Worm (Caenorhabditis elegans) whole organism, midembryonic: ENCODE data around the gene enol-1.

Experiments
- T22C8.4 ChIP-seq: fragments of 200-800 bp; sonication (Bioruptor generic); IDR thresholded peaks from 2 replicates; pipeline ENCODE4 v1.3.6; 2022; ENCODE audit warnings: missing genetic modification characterization, missing compliant biosample characterization
- cog-1 ChIP-seq: sonication (generic microtip); optimal IDR thresholded peaks from 2 replicates; lab custom pipeline; 2016; ENCODE audit warnings: missing genetic modification characterization, missing compliant biosample characterization
- flt-1 ChIP-seq: fragments of 200-800 bp; sonication (Bioruptor generic); IDR thresholded peaks from 2 replicates; pipeline ENCODE4 v1.3.6; 2022; ENCODE audit warnings: missing genetic modification characterization, missing compliant biosample characterization
- klf-2 ChIP-seq: fragments of 200-800 bp; sonication (Bioruptor generic); conservative IDR thresholded peaks from 2 replicates; pipeline ENCODE4 v1.3.6; 2022; ENCODE audit warnings: missing genetic modification reagents, missing genetic modification characterization, missing compliant biosample characterization
- med-1 ChIP-seq: sonication (generic microtip); optimal IDR thresholded peaks from 2 replicates; lab custom pipeline; 2017; ENCODE audit warnings: missing genetic modification characterization, mild to moderate bottlenecking, missing compliant biosample characterization, antibody characterized with exemption, missing genetic modification reagents; ENCODE audit not compliant: insufficient read depth
- ref-1 ChIP-seq: fragments of 200-800 bp; sonication (Bioruptor generic); conservative IDR thresholded peaks from 2 replicates; pipeline ENCODE4 v1.3.6; 2022; ENCODE audit warnings: missing genetic modification reagents, missing genetic modification characterization, missing compliant biosample characterization
- tab-1 ChIP-seq: fragments of 200-800 bp; sonication (Bioruptor generic); IDR thresholded peaks from 2 replicates; pipeline ENCODE4 v1.3.6; 2022; ENCODE audit warnings: missing genetic modification characterization, missing compliant biosample characterization
- ztf-23 ChIP-seq: fragments of 200-800 bp; sonication (Bioruptor generic); IDR thresholded peaks from 2 replicates; pipeline ENCODE4 v1.3.6; 2022; ENCODE audit warnings: missing genetic modification reagents, missing genetic modification characterization, missing compliant biosample characterization
- ztf-29 ChIP-seq: fragments of 200-800 bp; sonication (Bioruptor generic); IDR thresholded peaks from 2 replicates; pipeline ENCODE4 v1.3.6; 2022; ENCODE audit warnings: missing genetic modification reagents, missing genetic modification characterization, missing compliant biosample characterization

enol-1 gene

ce11 chrII:8932392-8932791 is 1.6 kb downstream of the enol-1 start:
- no peak for TF ChIP-seq T22C8.4 (GFP tag; lab: Robert Waterston, UW)

ce11 chrII:8933693-8934432 is 3.1 kb downstream of the enol-1 start, which contains the start of gene T21B10.3:
Gene T21B10.3, plus strand, starts transcription at chrII:8934382.
- no peak for TF ChIP-seq med-1 (GFP tag; lab: Kevin White, UChicago)

DNA sequence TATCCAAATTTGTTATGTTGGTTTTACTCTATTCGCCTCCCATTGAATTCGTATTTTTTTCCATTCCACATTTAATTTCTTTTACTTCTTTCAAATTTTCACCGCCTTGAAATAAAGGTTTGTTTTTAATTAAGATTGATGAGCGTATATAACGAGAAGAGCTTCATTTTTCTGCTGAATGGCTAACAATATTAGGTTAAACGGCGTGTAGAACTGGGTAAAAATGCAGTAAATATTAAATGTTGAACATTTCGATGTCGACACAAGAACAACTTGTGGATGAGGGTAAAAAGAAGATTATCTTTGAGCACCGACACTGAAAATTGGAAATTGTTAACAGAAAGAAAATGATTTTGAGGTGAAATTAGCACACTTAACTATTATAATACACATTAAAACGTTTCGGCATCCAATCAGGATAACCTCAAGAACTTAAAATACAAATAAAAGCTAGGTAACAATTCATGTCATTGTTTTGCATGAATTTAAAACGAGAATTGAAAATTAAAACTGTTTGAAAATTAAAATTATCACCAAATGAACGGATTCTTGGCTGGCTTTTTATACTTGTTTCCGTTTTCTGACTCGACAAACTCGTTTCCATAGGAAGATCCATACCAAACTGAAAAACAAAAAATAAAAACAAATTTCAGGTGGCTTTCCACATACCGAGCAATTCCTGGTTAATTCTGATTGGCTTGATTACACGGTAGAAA is 8.3 kb downstream of the enol-1 start:
- TF ChIP-seq cog-1 (tag; lab: Kevin White, UChicago) (no peak), T22C8.4 (GFP tag; lab: Robert Waterston, UW) (no peak), klf-2 (GFP tag; lab: Robert Waterston, UW) (no peak), tab-1 (GFP tag; lab: Robert Waterston, UW) (no peak), ztf-29 (GFP tag; lab: Robert Waterston, UW) (no peak), ref-1 (no peak), flt-1 (no peak), med-1 (GFP tag; lab: Kevin White, UChicago) (no peak), ztf-23 (GFP tag; lab: Robert Waterston, UW) (no peak)

ce11 chrII:8940362-8940940 is 9.7 kb downstream of the enol-1 start, which contains the start of the genes set-17 and T21B10.4:
Gene set-17, minus strand, starts transcription at chrII:8940488.
Gene T21B10.4, plus strand, starts transcription at chrII:8940894.
- no peak for TF ChIP-seq ztf-29 (GFP tag; lab: Robert Waterston, UW)
- TF ChIP-seq cog-1 (tag; lab: Kevin White, UChicago), result no peak
- TF ChIP-seq med-1 (GFP tag; lab: Kevin White, UChicago), result no peak
- no peak for TF ChIP-seq flt-1
- no peak for TF ChIP-seq tab-1 (GFP tag; lab: Robert Waterston, UW)

DNA sequence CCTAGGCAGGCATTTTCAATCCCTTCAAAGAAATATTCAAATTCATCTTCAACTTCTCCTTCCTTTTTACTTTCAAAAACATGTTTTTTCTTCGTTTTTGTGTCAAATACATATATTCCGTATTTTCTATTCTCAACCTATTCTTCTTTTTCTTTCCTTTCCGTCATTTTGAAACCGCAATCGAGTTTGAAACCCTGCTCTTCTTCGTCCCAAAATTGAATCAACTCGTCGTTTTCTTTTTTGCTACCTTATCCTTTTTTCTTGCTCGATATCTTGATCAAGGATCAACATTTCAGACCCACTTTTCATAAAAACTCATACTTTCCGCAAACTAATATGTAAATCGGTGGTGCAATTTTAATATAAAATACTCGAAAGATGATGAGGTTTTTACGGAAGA is 14.4 kb downstream of the enol-1 start:
- TF ChIP-seq klf-2 (GFP tag; lab: Robert Waterston, UW), result no peak
- no peak for TF ChIP-seq ztf-23 (GFP tag; lab: Robert Waterston, UW)
- no peak for TF ChIP-seq ref-1
- no peak for TF ChIP-seq flt-1
- TF ChIP-seq cog-1 (tag; lab: Kevin White, UChicago), result no peak
- TF ChIP-seq T22C8.4 (GFP tag; lab: Robert Waterston, UW), result no peak
- no peak for TF ChIP-seq med-1 (GFP tag; lab: Kevin White, UChicago)
- TF ChIP-seq ztf-29 (GFP tag; lab: Robert Waterston, UW), result no peak
- no peak for TF ChIP-seq tab-1 (GFP tag; lab: Robert Waterston, UW)

DNA sequence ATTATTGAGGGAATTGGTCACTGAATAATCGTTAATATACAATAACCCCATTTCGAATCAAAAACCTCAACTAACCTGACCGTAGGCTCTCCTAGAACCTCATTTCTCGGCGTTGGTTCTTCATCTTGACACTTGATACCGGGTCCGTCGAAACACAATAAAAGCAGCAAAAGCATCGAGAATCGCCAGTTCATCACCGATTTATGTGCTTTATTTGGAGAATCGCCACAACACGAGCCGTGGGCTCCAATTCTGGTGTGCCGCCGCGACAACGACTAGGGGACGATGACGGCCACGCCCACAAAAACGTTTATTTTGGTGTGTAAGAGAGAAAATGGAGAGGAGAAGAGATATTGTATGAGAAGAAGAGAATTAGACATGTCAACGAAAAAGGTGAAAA is 16.6 kb downstream of the enol-1 start, which contains the start of gene cutl-15:
Gene cutl-15 (minus strand): TSS at position 298 of the 400 bp plus-strand sequence.
- TF ChIP-seq tab-1 (GFP tag; lab: Robert Waterston, UW) (no peak), ztf-23 (GFP tag; lab: Robert Waterston, UW) (no peak), ref-1 (no peak), T22C8.4 (GFP tag; lab: Robert Waterston, UW) (no peak), med-1 (GFP tag; lab: Kevin White, UChicago) (no peak), cog-1 (tag; lab: Kevin White, UChicago) (no peak), ztf-29 (GFP tag; lab: Robert Waterston, UW) (no peak), flt-1 (no peak), klf-2 (GFP tag; lab: Robert Waterston, UW) (no peak)

DNA sequence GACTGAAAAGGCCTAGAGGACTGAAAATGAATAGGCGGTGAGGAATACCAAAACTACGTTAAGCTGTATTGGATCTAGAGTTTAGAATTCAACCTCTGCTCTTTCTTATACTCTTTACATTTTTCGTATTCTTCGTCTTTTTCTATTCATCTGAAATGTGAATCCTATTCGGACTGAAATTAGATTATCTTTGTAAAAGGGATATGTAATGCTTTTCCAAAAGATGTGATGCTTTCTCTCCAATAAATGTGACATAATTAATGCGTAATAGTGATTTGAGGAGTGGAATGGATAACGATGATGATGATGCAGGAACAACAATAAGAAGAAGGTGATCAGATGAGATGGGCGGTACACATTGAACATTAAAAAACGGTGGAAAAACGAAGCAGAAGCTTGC is 17.8 kb downstream of the enol-1 start:
- TF ChIP-seq flt-1, result no peak
- TF ChIP-seq cog-1 (tag; lab: Kevin White, UChicago), result no peak
- no peak for TF ChIP-seq T22C8.4 (GFP tag; lab: Robert Waterston, UW)
- TF ChIP-seq ref-1, result no peak
- no peak for TF ChIP-seq ztf-23 (GFP tag; lab: Robert Waterston, UW)
- no peak for TF ChIP-seq med-1 (GFP tag; lab: Kevin White, UChicago)
- no peak for TF ChIP-seq ztf-29 (GFP tag; lab: Robert Waterston, UW)
- no peak for TF ChIP-seq tab-1 (GFP tag; lab: Robert Waterston, UW)
- TF ChIP-seq klf-2 (GFP tag; lab: Robert Waterston, UW), result no peak

- TF ChIP-seq ztf-29 (GFP tag; lab: Robert Waterston, UW) (no peak), cog-1 (tag; lab: Kevin White, UChicago) (no peak)
Measured at ce11 chrII:8951270-8951669, 20.5 kb downstream of the enol-1 start.

DNA sequence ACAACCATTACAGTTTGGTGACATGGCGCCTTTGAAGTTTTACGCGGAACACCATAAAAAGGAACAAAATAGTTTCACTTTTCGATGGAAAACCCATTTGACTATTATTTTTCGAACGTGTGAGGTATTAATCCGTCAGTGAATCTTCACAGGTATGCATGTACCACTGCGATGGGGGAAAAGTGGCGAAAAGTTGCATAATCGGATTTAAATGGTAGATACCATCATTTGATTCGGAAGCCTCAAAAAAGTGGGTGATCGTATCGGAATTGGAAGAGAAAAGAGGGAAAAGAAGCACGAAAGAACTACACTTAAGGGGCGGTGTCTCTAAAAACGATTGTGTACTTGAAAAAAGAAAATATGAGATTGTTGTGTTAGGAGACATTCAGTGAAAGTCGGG is 22.9 kb downstream of the enol-1 start:
- no peak for TF ChIP-seq ztf-29 (GFP tag; lab: Robert Waterston, UW)
- TF ChIP-seq med-1 (GFP tag; lab: Kevin White, UChicago), result no peak
- TF ChIP-seq klf-2 (GFP tag; lab: Robert Waterston, UW), result no peak

- no peak for TF ChIP-seq T22C8.4 (GFP tag; lab: Robert Waterston, UW)
- TF ChIP-seq ztf-29 (GFP tag; lab: Robert Waterston, UW), result no peak
- no peak for TF ChIP-seq ztf-23 (GFP tag; lab: Robert Waterston, UW)
- no peak for TF ChIP-seq klf-2 (GFP tag; lab: Robert Waterston, UW)
- TF ChIP-seq flt-1, result no peak
- TF ChIP-seq ref-1, result no peak
- no peak for TF ChIP-seq med-1 (GFP tag; lab: Kevin White, UChicago)
- TF ChIP-seq tab-1 (GFP tag; lab: Robert Waterston, UW), result no peak
- no peak for TF ChIP-seq cog-1 (tag; lab: Kevin White, UChicago)
Measured at ce11 chrII:8956896-8957295, 26.1 kb downstream of the enol-1 start.
